Fruit fly (Drosophila melanogaster) whole organism, embryonic: Measurements from ENCODE around the gene CG6028.

Experiments
- Blimp-1 ChIP-seq: fragments of 200-800 bp; sonication (Bioruptor generic); optimal IDR thresholded peaks from 3 replicates; lab custom pipeline; 2018; ENCODE audit warnings: missing biosample characterization, missing genetic modification characterization, mild to moderate bottlenecking, moderate library complexity, missing genetic modification reagents
- BtbVII ChIP-seq: fragments of 200-800 bp; sonication (Bioruptor generic); optimal IDR thresholded peaks from 3 replicates; lab custom pipeline; 2017; ENCODE audit warnings: missing biosample characterization, mild to moderate bottlenecking, missing genetic modification characterization
- CG1024 ChIP-seq: fragments of 200-800 bp; sonication (Bioruptor generic); IDR thresholded peaks from 2 replicates; pipeline ENCODE4 v1.3.6; 2022; ENCODE audit warnings: missing biosample characterization, missing genetic modification characterization
- CG10431 ChIP-seq: fragments of 200-800 bp; sonication (Bioruptor generic); optimal IDR thresholded peaks from 3 replicates; lab custom pipeline; 2018; ENCODE audit warnings: missing biosample characterization, mild to moderate bottlenecking, missing genetic modification characterization
- CG11560 ChIP-seq: fragments of 200-800 bp; sonication (Bioruptor generic); IDR thresholded peaks from 3 replicates; pipeline ENCODE4 v1.3.6; 2022; ENCODE audit warnings: missing biosample characterization, missing genetic modification characterization
- CG11696 ChIP-seq: fragments of 200-800 bp; sonication (Bioruptor generic); IDR thresholded peaks from 2 replicates; pipeline ENCODE4 v1.3.6; 2022; ENCODE audit warnings: missing biosample characterization, missing genetic modification characterization
- CG13296 ChIP-seq: fragments of 200-800 bp; sonication (Bioruptor generic); optimal IDR thresholded peaks from 3 replicates; lab custom pipeline; 2018; ENCODE audit warnings: missing biosample characterization, mild to moderate bottlenecking, missing genetic modification characterization
- CG14860 ChIP-seq: fragments of 200-800 bp; sonication (Bioruptor generic); IDR thresholded peaks from 3 replicates; pipeline ENCODE4 v1.3.6; 2022; ENCODE audit warnings: missing biosample characterization, missing genetic modification characterization; ENCODE audit not compliant: partially characterized antibody
- CG1602 ChIP-seq: fragments of 200-800 bp; sonication (Bioruptor generic); optimal IDR thresholded peaks from 3 replicates; lab custom pipeline; 2016; ENCODE audit warnings: missing biosample characterization, missing genetic modification characterization
- CG1647 ChIP-seq: fragments of 200-800 bp; sonication (Bioruptor generic); optimal IDR thresholded peaks from 3 replicates; lab custom pipeline; 2016; ENCODE audit warnings: missing biosample characterization, missing genetic modification characterization
- CG18011 ChIP-seq: fragments of 200-800 bp; sonication (Bioruptor generic); optimal IDR thresholded peaks from 2 replicates; lab custom pipeline; 2017; ENCODE audit warnings: missing biosample characterization, missing genetic modification characterization, mild to moderate bottlenecking, moderate library complexity, missing genotype
- CG2875 ChIP-seq: fragments of 200-800 bp; sonication (Bioruptor generic); optimal IDR thresholded peaks from 2 replicates; lab custom pipeline; 2017; ENCODE audit warnings: missing biosample characterization, mild to moderate bottlenecking, missing genetic modification characterization, missing genetic modification reagents
- CG32767 ChIP-seq: fragments of 200-800 bp; sonication (Bioruptor generic); IDR thresholded peaks from 2 replicates; pipeline ENCODE4 v1.3.6; 2022; ENCODE audit warnings: missing biosample characterization, missing genetic modification characterization
- CG33213 ChIP-seq: fragments of 200-800 bp; sonication (Bioruptor generic); optimal IDR thresholded peaks from 3 replicates; lab custom pipeline; 2016; ENCODE audit warnings: missing biosample characterization, missing genetic modification characterization
- CG6813 ChIP-seq: fragments of 200-800 bp; sonication (Bioruptor generic); optimal IDR thresholded peaks from 2 replicates; lab custom pipeline; 2017; ENCODE audit warnings: missing biosample characterization, missing genetic modification characterization, mild to moderate bottlenecking, moderate library complexity, missing genetic modification reagents
- CG7839 ChIP-seq: fragments of 200-800 bp; sonication (Bioruptor generic); optimal IDR thresholded peaks from 3 replicates; lab custom pipeline; 2018; ENCODE audit warnings: missing biosample characterization, mild to moderate bottlenecking, missing genetic modification characterization, moderate library complexity
- CG8089 ChIP-seq: fragments of 200-800 bp; sonication (Bioruptor generic); optimal IDR thresholded peaks from 3 replicates; lab custom pipeline; 2016; ENCODE audit warnings: missing biosample characterization, missing genetic modification characterization
- CG8281 ChIP-seq: fragments of 200-800 bp; sonication (Bioruptor generic); optimal IDR thresholded peaks from 2 replicates; lab custom pipeline; 2018; ENCODE audit warnings: missing biosample characterization, mild to moderate bottlenecking, missing genetic modification characterization, moderate library complexity
- CG9437 ChIP-seq: fragments of 200-800 bp; sonication (Bioruptor generic); optimal IDR thresholded peaks from 2 replicates; lab custom pipeline; 2018; ENCODE audit warnings: missing biosample characterization, mild to moderate bottlenecking, missing genetic modification characterization
- CG9797 ChIP-seq: fragments of 200-800 bp; sonication (Bioruptor generic); optimal IDR thresholded peaks from 3 replicates; lab custom pipeline; 2018; ENCODE audit warnings: missing biosample characterization, mild to moderate bottlenecking, missing genetic modification characterization
- CHES-1-like ChIP-seq: fragments of 200-800 bp; sonication (Bioruptor generic); optimal IDR thresholded peaks from 2 replicates; lab custom pipeline; 2016; ENCODE audit warnings: missing biosample characterization, missing genetic modification characterization
- CrebB ChIP-seq: fragments of 200-800 bp; sonication (Bioruptor generic); optimal IDR thresholded peaks from 3 replicates; lab custom pipeline; 2018; ENCODE audit warnings: missing biosample characterization, mild to moderate bottlenecking, missing genetic modification characterization
- Drgx ChIP-seq: fragments of 200-800 bp; sonication (Bioruptor generic); IDR thresholded peaks from 2 replicates; pipeline ENCODE4 v1.3.6; 2022; ENCODE audit warnings: missing biosample characterization, missing genetic modification characterization
- Ets97D ChIP-seq: fragments of 200-800 bp; sonication (Bioruptor generic); optimal IDR thresholded peaks from 3 replicates; lab custom pipeline; 2016; ENCODE audit warnings: missing biosample characterization, missing genetic modification characterization
- Hr3 ChIP-seq: fragments of 200-800 bp; sonication (Bioruptor generic); optimal IDR thresholded peaks from 3 replicates; lab custom pipeline; 2016; ENCODE audit warnings: missing biosample characterization, missing genetic modification characterization
- Hr39 ChIP-seq: fragments of >200 bp; optimal IDR thresholded peaks from 2 replicates; lab custom pipeline; 2017
- Lpt ChIP-seq: fragments of >200 bp; optimal IDR thresholded peaks from 2 replicates; lab custom pipeline; 2018; ENCODE audit warnings: missing biosample characterization, missing genetic modification characterization
- Mad ChIP-seq: fragments of 200-800 bp; sonication (Bioruptor generic); optimal IDR thresholded peaks from 2 replicates; lab custom pipeline; 2016; ENCODE audit warnings: missing biosample characterization, missing genetic modification characterization
- Mes4 ChIP-seq: fragments of 200-800 bp; sonication (Bioruptor generic); optimal IDR thresholded peaks from 2 replicates; lab custom pipeline; 2016; ENCODE audit warnings: missing biosample characterization, missing genetic modification characterization
- Side ChIP-seq: fragments of 200-800 bp; sonication (Bioruptor generic); optimal IDR thresholded peaks from 2 replicates; lab custom pipeline; 2016; ENCODE audit warnings: missing biosample characterization, missing genetic modification characterization
- Usf ChIP-seq: fragments of 200-800 bp; sonication (Bioruptor generic); optimal IDR thresholded peaks from 2 replicates; lab custom pipeline; 2017; ENCODE audit warnings: missing genotype, missing biosample characterization, missing genetic modification characterization
- ab ChIP-seq: fragments of 200-800 bp; sonication (Bioruptor generic); optimal IDR thresholded peaks from 2 replicates; lab custom pipeline; 2016; ENCODE audit warnings: missing biosample characterization, missing genetic modification characterization
- aop ChIP-seq: fragments of 200-800 bp; sonication (Bioruptor generic); IDR thresholded peaks from 2 replicates; pipeline ENCODE4 v1.3.6; 2022; ENCODE audit warnings: missing biosample characterization, missing genetic modification characterization
- ase ChIP-seq: fragments of 200-800 bp; sonication (Bioruptor generic); IDR thresholded peaks from 3 replicates; pipeline ENCODE4 v1.3.6; 2022; ENCODE audit warnings: missing biosample characterization, missing genetic modification characterization
- br ChIP-seq: fragments of >200 bp; optimal IDR thresholded peaks from 2 replicates; lab custom pipeline; 2017
- chif ChIP-seq, 2 experiments: fragments of 200-800 bp; sonication (Bioruptor generic); optimal IDR thresholded peaks; 3 replicates each; lab custom pipeline; 2016; ENCODE audit warnings: missing biosample characterization in 2 of 2, missing genetic modification characterization in 2 of 2
- ci ChIP-seq: fragments of 200-800 bp; sonication (Bioruptor generic); IDR thresholded peaks from 3 replicates; pipeline ENCODE4 v1.3.6; 2022; ENCODE audit warnings: missing biosample characterization, missing genetic modification characterization
- dati ChIP-seq: fragments of 200-800 bp; sonication (Bioruptor generic); IDR thresholded peaks from 2 replicates; pipeline ENCODE4 v1.3.6; 2022; ENCODE audit warnings: missing biosample characterization, missing genetic modification characterization
- eyg ChIP-seq: fragments of 200-800 bp; sonication (Bioruptor generic); optimal IDR thresholded peaks from 3 replicates; lab custom pipeline; 2016; ENCODE audit warnings: missing biosample characterization, missing genetic modification characterization
- hb ChIP-seq: fragments of 200-800 bp; sonication (Bioruptor generic); IDR thresholded peaks from 3 replicates; pipeline ENCODE4 v1.3.6; 2022; ENCODE audit warnings: missing biosample characterization, missing genetic modification characterization; ENCODE audit not compliant: partially characterized antibody
- her ChIP-seq: fragments of 200-800 bp; sonication (Bioruptor generic); optimal IDR thresholded peaks from 2 replicates; lab custom pipeline; 2016; ENCODE audit warnings: missing biosample characterization, missing genetic modification characterization
- jigr1 ChIP-seq: fragments of 200-800 bp; sonication (Bioruptor generic); IDR thresholded peaks from 3 replicates; pipeline ENCODE4 v1.3.6; 2022; ENCODE audit warnings: missing biosample characterization, missing genetic modification characterization
- luna ChIP-seq: fragments of 200-800 bp; sonication (Bioruptor generic); optimal IDR thresholded peaks from 2 replicates; lab custom pipeline; 2016; ENCODE audit warnings: missing biosample characterization, missing genetic modification characterization
- peb ChIP-seq: fragments of 200-800 bp; sonication (Bioruptor generic); IDR thresholded peaks from 2 replicates; pipeline ENCODE4 v1.3.6; 2022; ENCODE audit warnings: missing biosample characterization, missing genetic modification characterization
- pita ChIP-seq: fragments of 200-800 bp; sonication (Bioruptor generic); optimal IDR thresholded peaks from 2 replicates; lab custom pipeline; 2017; ENCODE audit warnings: missing biosample characterization, mild to moderate bottlenecking, missing genetic modification characterization
- sc ChIP-seq, 3 experiments: fragments of >200 bp in 2 of 3; fragments of 200-800 bp in 1 of 3; sonication (Bioruptor generic) in 1 of 3; optimal IDR thresholded peaks; 2 replicates in 2 of 3; 3 replicates in 1 of 3; lab custom pipeline; 2017; ENCODE audit warnings: mild to moderate bottlenecking in 1 of 3, missing biosample characterization in 1 of 3, missing genetic modification characterization in 1 of 3, missing genetic modification reagents in 1 of 3
- sd ChIP-seq: fragments of 200-800 bp; sonication (Bioruptor generic); optimal IDR thresholded peaks from 3 replicates; lab custom pipeline; 2018; ENCODE audit warnings: missing biosample characterization, mild to moderate bottlenecking, missing genetic modification characterization, moderate library complexity
- shn ChIP-seq: fragments of 200-800 bp; sonication (Bioruptor generic); optimal IDR thresholded peaks from 3 replicates; lab custom pipeline; 2016; ENCODE audit warnings: missing biosample characterization, missing genetic modification characterization
- tgo ChIP-seq: fragments of 200-800 bp; sonication (Bioruptor generic); IDR thresholded peaks from 3 replicates; pipeline ENCODE4 v1.3.6; 2022; ENCODE audit warnings: missing biosample characterization, missing genetic modification characterization
- wdn ChIP-seq: fragments of 200-800 bp; sonication (Bioruptor generic); IDR thresholded peaks from 2 replicates; pipeline ENCODE4 v1.3.6; 2022; ENCODE audit warnings: missing biosample characterization, missing genetic modification characterization
- zfh2 ChIP-seq: fragments of 200-800 bp; sonication (Bioruptor generic); optimal IDR thresholded peaks from 2 replicates; lab custom pipeline; 2016; ENCODE audit warnings: missing biosample characterization, missing genetic modification characterization

The CG6028 gene

dm6 chr3R:22018777-22019420 lies 6.4 kb downstream of the CG6028 start, which contains the start of gene Idh3b (continued):
- peak; percentile 39 for TF ChIP-seq CG18011 (GFP tag; lab: Kevin White, UChicago)
- TF ChIP-seq CG1602 (GFP tag; lab: Kevin White, UChicago): peak; percentile 3
- no peak for TF ChIP-seq CG11696 (GFP tag; lab: Robert Waterston, UW)
- peak; percentile 76 for TF ChIP-seq CG33213 (GFP tag; lab: Kevin White, UChicago)
- peak; percentile 53 for TF ChIP-seq luna (GFP tag; lab: Kevin White, UChicago)
- no peak for TF ChIP-seq wdn (GFP tag; lab: Robert Waterston, UW)
- peak; percentile 21 for TF ChIP-seq CG13296 (GFP tag; lab: Kevin White, UChicago)
- peak; percentile 75 for TF ChIP-seq CG14860
- TF ChIP-seq CG7839 (tag; lab: Kevin White, UChicago): no peak
- no peak for TF ChIP-seq Blimp-1 (GFP tag; lab: Kevin White, UChicago)
- peak; percentile 85 for TF ChIP-seq ci (GFP tag; lab: Robert Waterston, UW)
- TF ChIP-seq her (GFP tag; lab: Kevin White, UChicago): peak; percentile 73
- TF ChIP-seq CG10431 (GFP tag; lab: Kevin White, UChicago): no peak
- peak; percentile 37 for TF ChIP-seq eyg (GFP tag; lab: Kevin White, UChicago)
- TF ChIP-seq tgo: no peak
- no peak; the same call in 2 of the 3 replicates for TF ChIP-seq jigr1
- no peak for TF ChIP-seq ab (GFP tag; lab: Kevin White, UChicago)
- TF ChIP-seq Hr3 (GFP tag; lab: Kevin White, UChicago): peak; percentile 42
- no peak for TF ChIP-seq CG6813 (GFP tag; lab: Kevin White, UChicago)
- TF ChIP-seq chif (GFP tag; optimal IDR thresholded peaks at IDR 0.05; lab: Kevin White, UChicago): no peak
- peak; percentile 15 for TF ChIP-seq Mes4 (GFP tag; lab: Kevin White, UChicago)
- no peak for TF ChIP-seq CrebB (tag; lab: Kevin White, UChicago)
- TF ChIP-seq Mad: peak; percentile 68
- no peak for TF ChIP-seq sd (tag; lab: Kevin White, UChicago)
- peak; percentile 89 for TF ChIP-seq Ets97D (GFP tag; lab: Kevin White, UChicago)
- TF ChIP-seq sc (optimal IDR thresholded peaks at IDR 0.05; lab: Kevin White, UChicago): no peak
- TF ChIP-seq sc (GFP tag; optimal IDR thresholded peaks at IDR 0.05; lab: Kevin White, UChicago): no peak
- no peak for TF ChIP-seq CG11560 (tag; lab: Robert Waterston, UW)
- no peak for TF ChIP-seq BtbVII (GFP tag; lab: Kevin White, UChicago)
- TF ChIP-seq aop (GFP tag; lab: Robert Waterston, UW): no peak; the same call in 1 of the 2 replicates
- TF ChIP-seq CG1024 (GFP tag; lab: Robert Waterston, UW): peak; percentile 15; the same call in 1 of the 2 replicates
- TF ChIP-seq br: no peak
- no peak for TF ChIP-seq pita
- TF ChIP-seq CG2875 (GFP tag; lab: Kevin White, UChicago): no peak
- 0 out of 2 replicates have a peak, but pooled peaks have one; percentile 10 for TF ChIP-seq peb (GFP tag; lab: Robert Waterston, UW)
- TF ChIP-seq CG8089: no peak
- peak; percentile 54 for TF ChIP-seq Side (GFP tag; lab: Kevin White, UChicago)
- peak; percentile 81 for TF ChIP-seq zfh2 (GFP tag; lab: Kevin White, UChicago)
- no peak for TF ChIP-seq dati (GFP tag; lab: Robert Waterston, UW)
- no peak for TF ChIP-seq ase (GFP tag; lab: Robert Waterston, UW)
- no peak for TF ChIP-seq CG32767
- peak; percentile 29 for TF ChIP-seq Usf (GFP tag; lab: Kevin White, UChicago)
- no peak for TF ChIP-seq Drgx (GFP tag; lab: Robert Waterston, UW)
- TF ChIP-seq CG8281: no peak
- TF ChIP-seq hb (GFP tag; lab: Robert Waterston, UW): peak; percentile 80
- peak; percentile 70 for TF ChIP-seq CG9797 (GFP tag; lab: Kevin White, UChicago)
- peak; percentile 84 for TF ChIP-seq CHES-1-like (GFP tag; lab: Kevin White, UChicago)
- TF ChIP-seq CG1647 (GFP tag; lab: Kevin White, UChicago): peak; percentile 59
- TF ChIP-seq CG9437 (GFP tag; lab: Kevin White, UChicago): no peak
- TF ChIP-seq Hr39 (lab: Kevin White, UChicago): no peak
- TF ChIP-seq shn (GFP tag; lab: Kevin White, UChicago): no peak
- TF ChIP-seq Lpt: no peak
